Worm (Caenorhabditis elegans) whole organism, midembryonic: Measurements from ENCODE around the gene chtb-2.

Experiments used
- T22C8.4 ChIP-seq: fragments of 200-800 bp; sonication (Bioruptor generic); IDR thresholded peaks from 2 replicates; pipeline ENCODE4 v1.3.6; 2022; ENCODE audit warnings: missing genetic modification characterization, missing compliant biosample characterization
- cog-1 ChIP-seq: sonication (generic microtip); optimal IDR thresholded peaks from 2 replicates; lab custom pipeline; 2016; ENCODE audit warnings: missing genetic modification characterization, missing compliant biosample characterization
- flt-1 ChIP-seq: fragments of 200-800 bp; sonication (Bioruptor generic); IDR thresholded peaks from 2 replicates; pipeline ENCODE4 v1.3.6; 2022; ENCODE audit warnings: missing genetic modification characterization, missing compliant biosample characterization
- klf-2 ChIP-seq: fragments of 200-800 bp; sonication (Bioruptor generic); conservative IDR thresholded peaks from 2 replicates; pipeline ENCODE4 v1.3.6; 2022; ENCODE audit warnings: missing genetic modification reagents, missing genetic modification characterization, missing compliant biosample characterization
- med-1 ChIP-seq: sonication (generic microtip); optimal IDR thresholded peaks from 2 replicates; lab custom pipeline; 2017; ENCODE audit warnings: missing genetic modification characterization, mild to moderate bottlenecking, missing compliant biosample characterization, antibody characterized with exemption, missing genetic modification reagents; ENCODE audit not compliant: insufficient read depth
- ref-1 ChIP-seq: fragments of 200-800 bp; sonication (Bioruptor generic); conservative IDR thresholded peaks from 2 replicates; pipeline ENCODE4 v1.3.6; 2022; ENCODE audit warnings: missing genetic modification reagents, missing genetic modification characterization, missing compliant biosample characterization
- tab-1 ChIP-seq: fragments of 200-800 bp; sonication (Bioruptor generic); IDR thresholded peaks from 2 replicates; pipeline ENCODE4 v1.3.6; 2022; ENCODE audit warnings: missing genetic modification characterization, missing compliant biosample characterization
- ztf-23 ChIP-seq: fragments of 200-800 bp; sonication (Bioruptor generic); IDR thresholded peaks from 2 replicates; pipeline ENCODE4 v1.3.6; 2022; ENCODE audit warnings: missing genetic modification reagents, missing genetic modification characterization, missing compliant biosample characterization
- ztf-29 ChIP-seq: fragments of 200-800 bp; sonication (Bioruptor generic); IDR thresholded peaks from 2 replicates; pipeline ENCODE4 v1.3.6; 2022; ENCODE audit warnings: missing genetic modification reagents, missing genetic modification characterization, missing compliant biosample characterization

The chtb-2 gene

ce11 chrIII:6471451-6471850 is 11.6 kb upstream of the chtb-2 start, which contains the start of gene wht-6:
wht-6 (plus strand) TSS chrIII:6471751.
- no peak for TF ChIP-seq ztf-29 (GFP tag; lab: Robert Waterston, UW)
- no peak for TF ChIP-seq cog-1 (tag; lab: Kevin White, UChicago)
- TF ChIP-seq tab-1 (GFP tag; lab: Robert Waterston, UW) = no peak
- no peak for TF ChIP-seq klf-2 (GFP tag; lab: Robert Waterston, UW)
- TF ChIP-seq ref-1 = no peak
- TF ChIP-seq flt-1 = no peak
- TF ChIP-seq med-1 (GFP tag; lab: Kevin White, UChicago) = no peak
- TF ChIP-seq ztf-23 (GFP tag; lab: Robert Waterston, UW) = no peak
- no peak for TF ChIP-seq T22C8.4 (GFP tag; lab: Robert Waterston, UW)

DNA sequence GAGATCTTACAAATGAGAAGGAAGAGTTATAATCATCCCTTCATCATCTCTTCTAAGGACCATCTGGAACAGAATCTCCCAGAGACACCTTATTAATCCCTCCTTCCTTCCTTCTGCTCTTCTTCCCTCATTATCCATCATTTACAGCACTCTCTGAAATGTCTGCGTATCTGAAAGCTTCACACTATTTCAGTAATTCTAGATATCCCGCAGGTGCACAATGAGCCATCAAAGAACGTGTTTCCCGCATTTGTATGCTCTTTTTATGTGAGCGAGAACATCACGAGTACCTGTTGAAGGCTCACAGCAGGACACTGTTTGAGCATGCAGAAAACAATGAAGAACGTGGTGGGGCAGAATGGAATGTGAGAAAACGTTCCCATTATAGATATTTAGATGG is 6.6 kb upstream of the chtb-2 start:
- TF ChIP-seq ztf-23 (GFP tag; lab: Robert Waterston, UW) = no peak
- no peak for TF ChIP-seq tab-1 (GFP tag; lab: Robert Waterston, UW)
- no peak for TF ChIP-seq T22C8.4 (GFP tag; lab: Robert Waterston, UW)
- TF ChIP-seq flt-1 = no peak
- no peak for TF ChIP-seq klf-2 (GFP tag; lab: Robert Waterston, UW)
- no peak for TF ChIP-seq ztf-29 (GFP tag; lab: Robert Waterston, UW)
- TF ChIP-seq ref-1 = no peak
- TF ChIP-seq med-1 (GFP tag; lab: Kevin White, UChicago) = no peak
- TF ChIP-seq cog-1 (tag; lab: Kevin White, UChicago) = no peak

- TF ChIP-seq cog-1 (tag; lab: Kevin White, UChicago) = no peak
- TF ChIP-seq tab-1 (GFP tag; lab: Robert Waterston, UW) = no peak
- no peak for TF ChIP-seq T22C8.4 (GFP tag; lab: Robert Waterston, UW)
- TF ChIP-seq ztf-29 (GFP tag; lab: Robert Waterston, UW) = no peak
- no peak for TF ChIP-seq ref-1
- no peak for TF ChIP-seq flt-1
- TF ChIP-seq med-1 (GFP tag; lab: Kevin White, UChicago) = no peak
- no peak for TF ChIP-seq ztf-23 (GFP tag; lab: Robert Waterston, UW)
- TF ChIP-seq klf-2 (GFP tag; lab: Robert Waterston, UW) = no peak
Observed at ce11 chrIII:6478256-6479004, 4.6 kb upstream of the chtb-2 start, which contains the start of gene zip-8. zip-8 (plus strand) TSS chrIII:6478955.

DNA sequence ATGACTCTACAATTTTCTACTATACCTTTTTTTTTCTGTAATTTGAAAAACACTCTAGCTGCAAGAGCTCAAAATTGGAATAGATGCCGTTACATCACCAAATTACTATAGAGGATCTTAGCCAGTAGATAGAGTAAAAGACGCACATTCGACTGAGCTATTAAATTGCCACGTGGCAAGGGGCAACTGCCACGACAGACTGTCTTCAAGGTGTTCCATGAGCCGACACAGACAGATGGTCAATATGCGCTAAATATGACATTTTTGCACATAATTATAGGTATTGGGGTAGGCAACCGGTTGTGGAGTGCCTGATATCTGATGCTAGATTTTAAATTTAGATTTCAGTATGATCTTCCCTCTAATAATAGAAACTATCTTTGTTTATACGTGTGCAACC is 3.6 kb upstream of the chtb-2 start:
- TF ChIP-seq ref-1 = no peak
- TF ChIP-seq T22C8.4 (GFP tag; lab: Robert Waterston, UW) = no peak
- no peak for TF ChIP-seq med-1 (GFP tag; lab: Kevin White, UChicago)
- TF ChIP-seq tab-1 (GFP tag; lab: Robert Waterston, UW) = no peak
- no peak for TF ChIP-seq flt-1
- no peak for TF ChIP-seq ztf-29 (GFP tag; lab: Robert Waterston, UW)
- no peak for TF ChIP-seq klf-2 (GFP tag; lab: Robert Waterston, UW)
- no peak for TF ChIP-seq cog-1 (tag; lab: Kevin White, UChicago)
- TF ChIP-seq ztf-23 (GFP tag; lab: Robert Waterston, UW) = no peak

- TF ChIP-seq ztf-29 (GFP tag; lab: Robert Waterston, UW) (no peak), ref-1 (no peak), klf-2 (GFP tag; lab: Robert Waterston, UW) (no peak), T22C8.4 (GFP tag; lab: Robert Waterston, UW) (no peak), cog-1 (tag; lab: Kevin White, UChicago) (no peak), tab-1 (GFP tag; lab: Robert Waterston, UW) (no peak), med-1 (GFP tag; lab: Kevin White, UChicago) (no peak), ztf-23 (GFP tag; lab: Robert Waterston, UW) (no peak), flt-1 (no peak)
Observed at ce11 chrIII:6488916-6489315, 5.9 kb downstream of the chtb-2 start.

ce11 chrIII:6489493-6489892 is 6.5 kb downstream of the chtb-2 start, which contains the start of gene rpt-3:
rpt-3 (plus strand) TSS chrIII:6489793.
- TF ChIP-seq flt-1 (no peak), klf-2 (GFP tag; lab: Robert Waterston, UW) (no peak), ztf-23 (GFP tag; lab: Robert Waterston, UW) (no peak), cog-1 (tag; lab: Kevin White, UChicago) (no peak), T22C8.4 (GFP tag; lab: Robert Waterston, UW) (no peak), ref-1 (no peak), tab-1 (GFP tag; lab: Robert Waterston, UW) (no peak), med-1 (GFP tag; lab: Kevin White, UChicago) (no peak)

DNA sequence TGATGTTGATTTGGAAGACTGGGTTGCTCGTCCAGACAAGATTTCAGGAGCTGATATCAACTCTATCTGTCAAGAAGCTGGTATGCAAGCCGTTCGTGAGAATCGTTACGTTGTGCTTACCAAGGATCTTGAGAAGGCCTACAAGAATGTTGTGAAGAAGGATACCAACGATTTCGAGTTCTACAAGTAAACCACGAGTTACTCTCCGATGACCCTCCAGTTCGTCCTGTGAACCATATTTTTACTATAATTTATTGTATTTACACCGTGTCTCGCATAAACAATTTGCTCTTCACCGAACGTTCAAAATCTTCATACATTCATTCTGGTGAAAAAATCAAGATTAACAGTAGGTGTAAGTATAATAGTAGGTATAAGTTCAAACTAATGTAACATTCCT is 8.0 kb downstream of the chtb-2 start:
- TF ChIP-seq flt-1 (no peak), cog-1 (tag; lab: Kevin White, UChicago) (no peak), klf-2 (GFP tag; lab: Robert Waterston, UW) (no peak)

ce11 chrIII:6492807-6493206 is 9.8 kb downstream of the chtb-2 start, which contains the start of gene srb-11:
srb-11 (minus strand) TSS chrIII:6492907.
- TF ChIP-seq cog-1 (tag; lab: Kevin White, UChicago) (no peak), ztf-23 (GFP tag; lab: Robert Waterston, UW) (no peak), klf-2 (GFP tag; lab: Robert Waterston, UW) (no peak), T22C8.4 (GFP tag; lab: Robert Waterston, UW) (no peak), ref-1 (no peak), ztf-29 (GFP tag; lab: Robert Waterston, UW) (no peak), med-1 (GFP tag; lab: Kevin White, UChicago) (no peak), tab-1 (GFP tag; lab: Robert Waterston, UW) (no peak), flt-1 (no peak)

- TF ChIP-seq tab-1 (GFP tag; lab: Robert Waterston, UW) (no peak), T22C8.4 (GFP tag; lab: Robert Waterston, UW) (no peak), ref-1 (no peak), ztf-23 (GFP tag; lab: Robert Waterston, UW) (no peak), klf-2 (GFP tag; lab: Robert Waterston, UW) (no peak), med-1 (GFP tag; lab: Kevin White, UChicago) (no peak), flt-1 (no peak), cog-1 (tag; lab: Kevin White, UChicago) (no peak), ztf-29 (GFP tag; lab: Robert Waterston, UW) (no peak)
Observed at ce11 chrIII:6495191-6495723, 12.2 kb downstream of the chtb-2 start, which contains the start of gene F23F12.13. F23F12.13 (plus strand) TSS chrIII:6495673.
